Worm (Caenorhabditis elegans): ENCODE data around the gene F59B2.15.
A peak's percentile ranks its signal among the peaks of the same experiment; 100 is the strongest.

The F59B2.15 gene

ce11 chrIII:9002545-9002944 lies at the start of gene F59B2.15, which contains the start of gene zif-1:
Gene F59B2.15, minus strand, starts transcription at chrIII:9002645.
Gene zif-1, plus strand, starts transcription at chrIII:9002779.
- no peak for TF ChIP-seq fos-1 (tag; optimal IDR thresholded peaks at IDR 0.05)

- TF ChIP-seq grh-1 (GFP tag; IDR thresholded peaks at IDR 0.05) (0 out of 2 replicates have a peak, but pooled peaks have one; percentile 4), C04F5.9 (tag; optimal IDR thresholded peaks at IDR 0.05) (no peak), ceh-63 (GFP tag; optimal IDR thresholded peaks at IDR 0.05) (peak; percentile 4), efl-1 (optimal IDR thresholded peaks at IDR 0.05) (no peak), efl-1 (GFP tag; optimal IDR thresholded peaks at IDR 0.05 in 1 of 2) (peak in 1 of 2 experiments; percentile 92), C16A3.4 (tag; optimal IDR thresholded peaks at IDR 0.05) (no peak), sox-4 (tag; optimal IDR thresholded peaks at IDR 0.05) (no peak)
These were observed 49.3 kb upstream of the F59B2.15 start for ce11 chrIII:9051714-9052113.

- no peak for TF ChIP-seq egl-13 (tag; optimal IDR thresholded peaks at IDR 0.05)
- no peak for TF ChIP-seq pqm-1 (tag; optimal IDR thresholded peaks at IDR 0.05)
- TF ChIP-seq snpc-4 (tag; optimal IDR thresholded peaks at IDR 0.05), result peak; percentile 47
- peak; percentile 6 for TF ChIP-seq tbx-2 (tag; optimal IDR thresholded peaks at IDR 0.05)
- TF ChIP-seq swsn-7 (tag; optimal IDR thresholded peaks at IDR 0.05), result peak; percentile 84
- no peak for TF ChIP-seq hlh-4 (tag; optimal IDR thresholded peaks at IDR 0.05)
- peak; percentile 98 for TF ChIP-seq mep-1 (tag; optimal IDR thresholded peaks at IDR 0.05)
- peak; percentile 35 for TF ChIP-seq lir-3 (tag; optimal IDR thresholded peaks at IDR 0.05; ENCODE audit: poor library complexity)
- no peak for TF ChIP-seq unc-30 (tag; optimal IDR thresholded peaks at IDR 0.05)
- no peak for TF ChIP-seq nhr-28 (tag; optimal IDR thresholded peaks at IDR 0.05)
- TF ChIP-seq nhr-84 (tag; optimal IDR thresholded peaks at IDR 0.05), result no peak
- TF ChIP-seq hlh-17 (GFP tag; optimal IDR thresholded peaks at IDR 0.05; ENCODE audit: borderline replicate concordance), result no peak
- no peak for TF ChIP-seq nhr-12 (tag; optimal IDR thresholded peaks at IDR 0.05)
- TF ChIP-seq mab-9 (GFP tag; IDR thresholded peaks at IDR 0.05), result peak; percentile 80
- TF ChIP-seq F16B12.6 (tag; optimal IDR thresholded peaks at IDR 0.05), result peak; percentile 30
- TF ChIP-seq efl-3 (GFP tag; optimal IDR thresholded peaks at IDR 0.05), result no peak
- TF ChIP-seq egl-27 (tag; optimal IDR thresholded peaks at IDR 0.05), result peak in 1 of 2 experiments; percentile 17
- TF ChIP-seq unc-86 (tag; optimal IDR thresholded peaks at IDR 0.05), result peak; percentile 4
- no peak for TF ChIP-seq fos-1 (tag; optimal IDR thresholded peaks at IDR 0.05)
- peak; percentile 91 for TF ChIP-seq ztf-4 (tag; optimal IDR thresholded peaks at IDR 0.05)
- peak; percentile 60 for TF ChIP-seq irx-1 (tag; optimal IDR thresholded peaks at IDR 0.05)
- TF ChIP-seq ceh-90 (tag; optimal IDR thresholded peaks at IDR 0.05), result no peak
- TF ChIP-seq mef-2 (tag; optimal IDR thresholded peaks at IDR 0.05), result no peak
- TF ChIP-seq dsc-1 (tag; optimal IDR thresholded peaks at IDR 0.05), result peak; percentile 52
- peak; percentile 89 for TF ChIP-seq snu-23 (GFP tag; optimal IDR thresholded peaks at IDR 0.05)
- TF ChIP-seq sup-37 (GFP tag; optimal IDR thresholded peaks at IDR 0.05), result no peak
- TF ChIP-seq ztf-11 (tag; optimal IDR thresholded peaks at IDR 0.05), result no peak
- no peak for TF ChIP-seq vab-15 (tag; optimal IDR thresholded peaks at IDR 0.05)
- no peak for TF ChIP-seq nhr-76 (tag; optimal IDR thresholded peaks at IDR 0.05)
- no peak for TF ChIP-seq zag-1 (tag; optimal IDR thresholded peaks at IDR 0.05)
- TF ChIP-seq nhr-20 (tag; optimal IDR thresholded peaks at IDR 0.05), result peak; percentile 84
- TF ChIP-seq nhr-71 (tag; optimal IDR thresholded peaks at IDR 0.05), result peak; percentile 93
- TF ChIP-seq zip-4 (GFP tag; optimal IDR thresholded peaks at IDR 0.05), result peak; percentile 43
- no peak for TF ChIP-seq lin-39 (tag; optimal IDR thresholded peaks at IDR 0.05)
- TF ChIP-seq ets-5 (GFP tag; IDR thresholded peaks at IDR 0.05), result no peak
- peak; percentile 46 to 56 (median 54) for TF ChIP-seq dpl-1 (GFP tag; optimal IDR thresholded peaks at IDR 0.05)
- TF ChIP-seq elt-3 (tag; optimal IDR thresholded peaks at IDR 0.05), result peak in 3 of 6 experiments; percentile 85 to 86 (median 86)
- no peak for TF ChIP-seq tlp-1 (tag; optimal IDR thresholded peaks at IDR 0.05)
- peak; percentile 68 for TF ChIP-seq grh-1 (GFP tag; IDR thresholded peaks at IDR 0.05)
- peak; percentile 73 for TF ChIP-seq lin-13 (GFP tag; optimal IDR thresholded peaks at IDR 0.05)
- no peak for TF ChIP-seq unc-98 (GFP tag; IDR thresholded peaks at IDR 0.05)
- peak; percentile 99 for TF ChIP-seq aly-2 (tag; optimal IDR thresholded peaks at IDR 0.05)
- TF ChIP-seq C16A3.4 (tag; optimal IDR thresholded peaks at IDR 0.05), result peak; percentile 76
- TF ChIP-seq nhr-47 (tag; optimal IDR thresholded peaks at IDR 0.05), result peak; percentile 68
These were observed 48.7 kb upstream of the F59B2.15 start for ce11 chrIII:9051119-9051597.
